Worm (Caenorhabditis elegans): Measurements from ENCODE around the gene srd-64.

DNA sequence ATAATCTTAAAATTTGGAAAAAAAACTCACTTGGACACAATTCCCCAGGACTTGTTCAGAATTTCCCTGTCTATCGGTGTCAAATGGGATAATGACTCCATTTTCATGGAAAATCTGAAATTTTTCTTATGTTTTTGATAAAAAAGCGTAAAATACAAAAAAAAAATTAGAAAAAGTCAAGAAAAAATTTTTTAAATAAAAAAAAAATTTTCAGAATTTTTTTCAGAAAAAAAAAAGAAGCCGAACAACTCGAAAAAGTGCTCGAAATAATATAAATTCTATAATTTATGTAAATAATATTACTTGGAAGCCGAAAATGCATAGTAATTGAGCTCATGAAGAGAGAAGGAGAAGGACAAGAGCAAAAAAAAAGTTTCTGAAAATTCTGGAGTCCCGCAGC is 26.4 kb downstream of the srd-64 start, which contains the start of gene glb-30:
- TF ChIP-seq W03F9.2 (tag; optimal IDR thresholded peaks at IDR 0.05) (no peak), him-1 (tag; optimal IDR thresholded peaks at IDR 0.05) (no peak), dao-5 (tag; optimal IDR thresholded peaks at IDR 0.05) (no peak)

Measured in whole organism, L4/young adult.